Worm (Caenorhabditis elegans): ENCODE measurements around the gene F40A3.2.

- TF ChIP-seq ztf-25 (GFP tag; IDR thresholded peaks at IDR 0.05) (no peak), lir-1 (GFP tag; conservative IDR thresholded peaks at IDR 0.05) (no peak)
Measured at ce11 chrV:7878411-7878964, at the start of gene F40A3.2.

Data from whole organism, young adult.